Worm (Caenorhabditis elegans) whole organism, young adult: Measurements from ENCODE around the gene puf-12.

Source experiments
- T26A5.8 ChIP-seq: sonication (generic microtip); optimal IDR thresholded peaks from 2 replicates; lab custom pipeline; 2016; ENCODE audit warnings: missing genetic modification characterization, missing compliant biosample characterization
- efl-1 ChIP-seq: fragments of 150-350 bp; optimal IDR thresholded peaks from 2 replicates; lab custom pipeline; 2014; ENCODE audit warnings: missing biosample characterization, missing genetic modification reagents, missing genetic modification characterization
- ekl-4 ChIP-seq: fragments of 200-800 bp; sonication (Bioruptor generic); IDR thresholded peaks from 2 replicates; pipeline ENCODE4 v1.3.6; 2022; ENCODE audit warnings: missing genetic modification reagents, missing genetic modification characterization, missing compliant biosample characterization
- lir-1 ChIP-seq: fragments of 200-800 bp; sonication (Bioruptor generic); conservative IDR thresholded peaks from 2 replicates; pipeline ENCODE4 v1.3.6; 2022; ENCODE audit warnings: missing genetic modification reagents, missing genetic modification characterization, missing compliant biosample characterization
- unc-62 ChIP-seq: fragments of 150-350 bp; optimal IDR thresholded peaks from 2 replicates; lab custom pipeline; 2014; ENCODE audit warnings: missing biosample characterization, missing genetic modification reagents, missing genetic modification characterization

DNA sequence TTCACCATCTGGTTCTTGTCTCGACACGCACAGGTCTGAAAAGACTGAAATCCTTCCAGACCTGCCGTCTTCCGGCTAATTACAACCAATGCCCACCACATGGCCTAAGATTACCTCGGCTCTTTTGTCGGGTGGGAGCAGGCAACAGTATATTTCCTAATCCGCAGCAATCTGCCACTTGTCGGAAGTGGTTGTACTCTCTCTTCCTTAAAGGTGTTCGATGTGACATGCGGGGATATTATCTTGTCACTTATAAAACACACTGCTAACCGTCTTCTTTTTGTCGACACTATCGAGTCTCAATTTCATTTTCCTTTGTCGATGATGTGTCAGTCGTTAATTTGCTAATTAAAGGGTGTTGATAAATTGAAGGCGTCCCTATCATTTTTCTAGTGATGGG, 44.0 kb downstream of the puf-12 start, which contains the start of gene F27E5.3:
- no peak for TF ChIP-seq ekl-4 (GFP tag; lab: Robert Waterston, UW)
- TF ChIP-seq T26A5.8 (tag; lab: Kevin White, UChicago), result no peak
- TF ChIP-seq unc-62 (GFP tag; lab: Kevin White, UChicago), result no peak
- no peak for TF ChIP-seq efl-1 (GFP tag; lab: Kevin White, UChicago)
- no peak for TF ChIP-seq lir-1
